Worm (Caenorhabditis elegans): ENCODE results near the gene srz-83.

Gene srz-83

DNA sequence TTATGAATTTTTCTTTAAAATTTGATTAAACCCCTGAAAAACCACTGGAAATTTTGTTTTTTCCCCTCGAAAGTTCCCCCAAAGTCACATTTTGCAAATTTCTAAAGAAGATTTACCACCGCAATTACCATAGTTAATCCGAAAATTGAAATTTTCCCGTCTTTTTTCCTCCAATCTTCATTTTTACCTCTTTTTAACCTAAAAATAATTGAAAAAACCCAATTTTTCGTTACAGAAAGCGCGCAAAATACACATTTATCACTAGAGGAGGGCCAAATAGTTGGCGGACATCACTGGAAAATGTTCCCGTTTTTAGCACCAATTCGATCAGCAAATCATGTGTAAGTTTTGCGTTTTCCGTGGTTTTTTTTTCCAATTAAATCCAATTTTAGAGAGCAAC lies 12.3 kb downstream of the srz-83 start, which contains the start of gene unc-33:
Gene unc-33 (plus strand): TSS at position 301 of the 400 bp plus-strand sequence.
- TF ChIP-seq cog-1 (tag; optimal IDR thresholded peaks at IDR 0.05) (no peak), klf-2 (GFP tag; conservative IDR thresholded peaks at IDR 0.05) (no peak), T22C8.4 (GFP tag; IDR thresholded peaks at IDR 0.05) (no peak), flt-1 (GFP tag; IDR thresholded peaks at IDR 0.05) (no peak), med-1 (GFP tag; optimal IDR thresholded peaks at IDR 0.05; ENCODE audit: insufficient read depth) (no peak), ztf-23 (GFP tag; IDR thresholded peaks at IDR 0.05) (no peak), ztf-29 (GFP tag; IDR thresholded peaks at IDR 0.05) (no peak), tab-1 (GFP tag; IDR thresholded peaks at IDR 0.05) (no peak), ref-1 (GFP tag; conservative IDR thresholded peaks at IDR 0.05) (no peak)

DNA sequence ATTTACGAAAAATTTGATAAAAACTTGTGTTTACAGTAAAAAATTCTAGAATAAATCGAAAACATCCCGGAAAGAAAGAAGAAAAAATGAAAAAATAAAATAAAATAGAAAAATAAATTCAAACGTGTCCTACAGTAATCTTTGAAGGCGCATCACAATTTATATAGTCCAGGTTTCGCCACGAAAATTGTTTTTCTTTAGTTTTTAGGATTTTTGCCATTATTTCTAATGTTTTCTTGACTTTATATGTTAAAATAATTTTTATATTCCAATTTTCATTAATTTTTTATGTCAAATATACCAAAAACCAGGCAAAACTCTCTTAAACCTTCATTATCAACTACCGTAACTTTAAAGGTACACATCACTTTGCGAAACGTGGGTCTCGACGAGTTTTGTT lies 13.3 kb downstream of the srz-83 start:
- TF ChIP-seq T22C8.4 (GFP tag; IDR thresholded peaks at IDR 0.05) (no peak), flt-1 (GFP tag; IDR thresholded peaks at IDR 0.05) (no peak), med-1 (GFP tag; optimal IDR thresholded peaks at IDR 0.05; ENCODE audit: insufficient read depth) (no peak), ztf-23 (GFP tag; IDR thresholded peaks at IDR 0.05) (no peak), tab-1 (GFP tag; IDR thresholded peaks at IDR 0.05) (no peak), ref-1 (GFP tag; conservative IDR thresholded peaks at IDR 0.05) (no peak), klf-2 (GFP tag; conservative IDR thresholded peaks at IDR 0.05) (no peak), ztf-29 (GFP tag; IDR thresholded peaks at IDR 0.05) (no peak), cog-1 (tag; optimal IDR thresholded peaks at IDR 0.05) (no peak)

DNA sequence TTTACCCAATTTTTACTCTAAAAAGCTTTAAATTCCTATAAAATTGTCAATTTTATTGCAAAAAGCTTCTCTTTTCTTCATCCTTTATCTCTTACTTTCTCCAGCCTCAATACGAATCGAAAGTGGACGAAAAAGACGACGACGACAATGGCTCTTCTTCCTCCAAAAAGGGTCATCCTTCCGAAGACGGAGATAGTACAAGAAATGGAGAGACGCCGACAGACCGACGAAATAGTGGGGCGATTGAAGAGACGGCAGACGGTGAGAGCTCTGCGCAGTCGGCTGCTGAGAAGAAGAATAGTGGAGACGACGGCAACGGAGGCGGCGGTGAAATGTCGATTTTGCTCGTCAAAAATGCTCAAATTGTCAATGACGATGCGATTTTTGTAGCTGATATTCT lies 15.1 kb downstream of the srz-83 start:
- no peak for TF ChIP-seq cog-1 (tag; optimal IDR thresholded peaks at IDR 0.05)
- TF ChIP-seq ref-1 (GFP tag; conservative IDR thresholded peaks at IDR 0.05), result no peak
- no peak for TF ChIP-seq klf-2 (GFP tag; conservative IDR thresholded peaks at IDR 0.05)
- TF ChIP-seq med-1 (GFP tag; optimal IDR thresholded peaks at IDR 0.05; ENCODE audit: insufficient read depth), result no peak
- no peak for TF ChIP-seq T22C8.4 (GFP tag; IDR thresholded peaks at IDR 0.05)
- no peak for TF ChIP-seq tab-1 (GFP tag; IDR thresholded peaks at IDR 0.05)
- no peak for TF ChIP-seq flt-1 (GFP tag; IDR thresholded peaks at IDR 0.05)
- no peak for TF ChIP-seq ztf-29 (GFP tag; IDR thresholded peaks at IDR 0.05)
- no peak for TF ChIP-seq ztf-23 (GFP tag; IDR thresholded peaks at IDR 0.05)

DNA sequence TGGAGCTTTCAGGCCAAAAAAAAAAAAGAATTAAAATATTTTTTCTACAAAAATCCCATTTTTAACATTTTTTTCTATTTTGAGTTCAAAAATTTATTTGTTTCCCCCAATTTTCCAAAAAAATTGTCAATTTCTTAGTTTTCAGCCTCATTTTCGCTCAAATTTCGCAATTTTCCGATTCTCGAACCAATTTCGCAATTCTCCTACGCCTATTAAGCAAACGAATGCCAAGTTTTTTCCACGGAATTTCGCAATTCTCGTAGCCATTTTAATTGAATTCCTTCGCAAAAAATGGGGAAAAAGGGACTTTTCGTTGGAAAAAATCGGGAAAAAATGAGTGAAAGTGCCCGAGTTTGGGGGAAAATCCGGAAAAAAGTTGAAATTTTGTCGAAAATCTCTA lies 16.1 kb downstream of the srz-83 start:
- TF ChIP-seq cog-1 (tag; optimal IDR thresholded peaks at IDR 0.05) (no peak), T22C8.4 (GFP tag; IDR thresholded peaks at IDR 0.05) (no peak), klf-2 (GFP tag; conservative IDR thresholded peaks at IDR 0.05) (no peak), flt-1 (GFP tag; IDR thresholded peaks at IDR 0.05) (no peak)

DNA sequence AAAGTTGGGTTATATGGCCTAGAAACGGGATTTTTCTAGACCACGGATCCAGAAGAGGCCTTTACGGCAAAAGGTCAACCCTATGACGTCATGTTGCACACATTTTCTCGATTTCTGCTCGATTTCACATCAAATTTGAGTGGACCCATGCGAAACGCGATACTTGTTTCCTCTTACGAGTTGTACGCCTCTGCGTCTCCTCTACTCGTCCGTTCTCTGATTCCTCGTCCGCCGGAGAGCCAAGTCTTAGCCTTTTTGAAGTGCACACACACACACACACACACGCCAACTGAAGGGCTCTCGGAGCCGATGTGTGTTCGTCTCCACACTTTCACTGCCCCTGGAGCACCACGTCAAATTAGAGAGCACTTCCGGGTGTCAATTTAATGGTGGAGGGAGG lies 16.7 kb downstream of the srz-83 start:
- TF ChIP-seq tab-1 (GFP tag; IDR thresholded peaks at IDR 0.05) (no peak), klf-2 (GFP tag; conservative IDR thresholded peaks at IDR 0.05) (no peak), ref-1 (GFP tag; conservative IDR thresholded peaks at IDR 0.05) (no peak), T22C8.4 (GFP tag; IDR thresholded peaks at IDR 0.05) (no peak), ztf-23 (GFP tag; IDR thresholded peaks at IDR 0.05) (no peak), ztf-29 (GFP tag; IDR thresholded peaks at IDR 0.05) (no peak), cog-1 (tag; optimal IDR thresholded peaks at IDR 0.05) (peak; percentile 57), flt-1 (GFP tag; IDR thresholded peaks at IDR 0.05) (0 out of 2 replicates have a peak, but pooled peaks have one; percentile 49), med-1 (GFP tag; optimal IDR thresholded peaks at IDR 0.05; ENCODE audit: insufficient read depth) (no peak)

DNA sequence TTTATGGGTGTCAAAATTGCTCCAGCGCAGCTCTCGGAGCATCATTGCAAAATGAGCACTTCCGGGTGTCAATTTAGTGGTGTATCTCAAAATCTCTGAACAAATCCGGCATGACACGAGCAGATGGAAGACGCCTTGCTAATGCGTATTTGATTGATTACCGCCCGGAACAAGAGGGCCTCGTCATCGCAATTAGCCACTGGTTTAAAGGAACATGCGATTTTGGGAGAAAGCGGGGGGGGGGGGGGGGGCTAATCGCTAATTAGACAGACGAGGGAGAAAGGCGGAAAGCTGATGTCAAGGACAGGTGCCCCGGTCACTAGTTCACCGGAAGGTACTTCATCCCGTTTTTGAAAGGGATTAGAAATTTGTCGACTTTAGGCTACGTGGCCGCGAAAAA lies 17.5 kb downstream of the srz-83 start:
- no peak for TF ChIP-seq tab-1 (GFP tag; IDR thresholded peaks at IDR 0.05)
- TF ChIP-seq flt-1 (GFP tag; IDR thresholded peaks at IDR 0.05), result peak; percentile 41; the same call in 1 of the 2 replicates
- no peak for TF ChIP-seq T22C8.4 (GFP tag; IDR thresholded peaks at IDR 0.05)
- TF ChIP-seq cog-1 (tag; optimal IDR thresholded peaks at IDR 0.05), result no peak

DNA sequence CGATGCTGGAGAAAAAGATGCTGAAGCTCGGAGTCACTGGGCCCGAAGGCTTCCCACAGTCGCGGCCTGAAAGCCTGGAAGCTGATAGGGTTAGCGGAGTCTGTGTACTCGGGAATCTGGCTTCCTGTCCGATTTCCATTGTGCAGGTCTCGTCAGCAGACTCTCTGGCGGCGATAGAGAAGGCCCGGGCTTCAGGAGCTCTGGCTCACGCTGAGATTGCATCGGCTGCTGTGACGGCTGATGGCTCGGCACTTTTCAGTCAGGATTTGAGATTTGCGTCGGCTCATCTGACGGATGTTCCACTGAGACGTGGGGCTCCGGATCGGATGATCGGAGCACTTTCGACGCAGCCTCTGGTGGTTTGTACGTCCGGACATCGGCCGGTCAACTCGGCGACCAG lies 19.2 kb downstream of the srz-83 start:
- TF ChIP-seq cog-1 (tag; optimal IDR thresholded peaks at IDR 0.05), result no peak
- no peak for TF ChIP-seq med-1 (GFP tag; optimal IDR thresholded peaks at IDR 0.05; ENCODE audit: insufficient read depth)
- no peak for TF ChIP-seq ztf-23 (GFP tag; IDR thresholded peaks at IDR 0.05)
- no peak for TF ChIP-seq tab-1 (GFP tag; IDR thresholded peaks at IDR 0.05)
- TF ChIP-seq klf-2 (GFP tag; conservative IDR thresholded peaks at IDR 0.05), result no peak
- TF ChIP-seq ref-1 (GFP tag; conservative IDR thresholded peaks at IDR 0.05), result no peak
- no peak for TF ChIP-seq flt-1 (GFP tag; IDR thresholded peaks at IDR 0.05)
- no peak for TF ChIP-seq T22C8.4 (GFP tag; IDR thresholded peaks at IDR 0.05)
- no peak for TF ChIP-seq ztf-29 (GFP tag; IDR thresholded peaks at IDR 0.05)

DNA sequence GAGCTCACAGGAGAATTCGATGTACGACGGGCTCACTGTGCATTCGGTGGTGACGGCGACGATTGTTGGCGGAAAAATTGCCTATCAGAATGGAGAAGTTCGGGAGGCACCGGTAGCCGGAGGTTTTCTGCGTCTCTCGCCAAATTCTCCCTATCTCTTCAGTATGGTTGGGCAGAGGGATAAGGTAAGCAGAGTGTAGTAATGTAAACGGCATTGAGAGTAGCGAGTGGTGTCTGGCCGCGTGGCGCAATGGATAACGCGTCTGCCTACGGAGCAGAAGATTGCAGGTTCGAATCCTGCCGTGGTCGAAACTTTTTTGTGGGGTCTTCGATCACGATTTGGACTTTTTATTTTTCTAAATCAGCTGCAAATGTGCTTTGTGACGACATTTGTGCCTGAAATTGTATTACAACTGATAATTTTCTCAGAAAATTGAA lies 20.4 kb downstream of the srz-83 start:
- peak; percentile 75 for TF ChIP-seq klf-2 (GFP tag; conservative IDR thresholded peaks at IDR 0.05)
- TF ChIP-seq cog-1 (tag; optimal IDR thresholded peaks at IDR 0.05), result peak; percentile 69
- peak; percentile 95 for TF ChIP-seq flt-1 (GFP tag; IDR thresholded peaks at IDR 0.05)
- TF ChIP-seq ref-1 (GFP tag; conservative IDR thresholded peaks at IDR 0.05), result peak; percentile 82
- TF ChIP-seq T22C8.4 (GFP tag; IDR thresholded peaks at IDR 0.05), result peak; percentile 81
- peak; percentile 74 for TF ChIP-seq ztf-29 (GFP tag; IDR thresholded peaks at IDR 0.05)
- TF ChIP-seq med-1 (GFP tag; optimal IDR thresholded peaks at IDR 0.05; ENCODE audit: insufficient read depth), result peak; percentile 47
- peak; percentile 90 for TF ChIP-seq ztf-23 (GFP tag; IDR thresholded peaks at IDR 0.05)
- TF ChIP-seq tab-1 (GFP tag; IDR thresholded peaks at IDR 0.05), result peak; percentile 92

DNA sequence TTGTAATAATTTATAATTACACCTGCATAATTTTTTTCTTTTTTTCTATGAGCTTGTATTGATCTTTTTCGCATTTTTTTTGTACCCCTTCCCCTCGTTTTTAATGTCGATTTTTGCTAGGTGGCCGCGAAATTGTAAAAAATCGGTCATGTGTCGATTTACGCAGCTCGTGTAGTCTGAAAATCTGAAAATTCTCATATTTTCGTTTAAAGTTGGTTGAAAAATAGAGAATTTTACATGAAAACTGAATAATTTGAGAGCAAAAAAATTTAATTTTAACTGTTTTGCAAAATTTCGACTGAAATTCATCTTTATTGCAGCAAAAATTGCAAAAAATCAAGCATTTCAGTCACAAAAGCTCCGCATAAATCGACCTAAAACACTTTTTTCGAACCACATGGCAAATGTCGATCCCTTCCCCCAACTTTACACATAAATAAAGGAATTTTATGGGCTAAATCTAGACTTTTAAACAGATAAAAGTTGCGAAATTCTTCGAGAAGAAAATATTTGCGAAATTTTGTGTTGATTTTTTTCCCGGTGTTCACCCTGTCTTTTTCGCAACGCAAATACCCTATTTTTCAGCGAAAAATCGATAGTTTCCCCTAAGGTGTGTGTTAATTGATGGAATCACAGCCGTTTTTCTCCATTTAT lies 22.0 kb downstream of the srz-83 start:
- TF ChIP-seq tab-1 (GFP tag; IDR thresholded peaks at IDR 0.05) (no peak), klf-2 (GFP tag; conservative IDR thresholded peaks at IDR 0.05) (no peak), ztf-29 (GFP tag; IDR thresholded peaks at IDR 0.05) (no peak), flt-1 (GFP tag; IDR thresholded peaks at IDR 0.05) (no peak), cog-1 (tag; optimal IDR thresholded peaks at IDR 0.05) (no peak), med-1 (GFP tag; optimal IDR thresholded peaks at IDR 0.05; ENCODE audit: insufficient read depth) (no peak), T22C8.4 (GFP tag; IDR thresholded peaks at IDR 0.05) (no peak), ref-1 (GFP tag; conservative IDR thresholded peaks at IDR 0.05) (no peak), ztf-23 (GFP tag; IDR thresholded peaks at IDR 0.05) (no peak)

All from whole organism, midembryonic.